Worm (Caenorhabditis elegans): ENCODE measurements around the gene Y49E10.27.

- no peak for TF ChIP-seq lin-11 (tag; optimal IDR thresholded peaks at IDR 0.05)
- TF ChIP-seq ama-1 (optimal IDR thresholded peaks at IDR 0.05), result no peak
- TF ChIP-seq nhr-12 (tag; optimal IDR thresholded peaks at IDR 0.05), result no peak
- no peak for TF ChIP-seq unc-62 (GFP tag; optimal IDR thresholded peaks at IDR 0.05)
- no peak for TF ChIP-seq nhr-11 (tag; optimal IDR thresholded peaks at IDR 0.05)
- no peak for TF ChIP-seq nhr-77 (tag; optimal IDR thresholded peaks at IDR 0.05)
- TF ChIP-seq alr-1 (tag; optimal IDR thresholded peaks at IDR 0.05), result no peak
- no peak for TF ChIP-seq snpc-4 (tag; optimal IDR thresholded peaks at IDR 0.05)
Observed at ce11 chrIII:12428264-12428627, 6.0 kb upstream of the Y49E10.27 start.
